Worm (Caenorhabditis elegans) whole organism, L4 larva: ENCODE results near the gene chil-12.

Experiments
- F10B5.3 ChIP-seq: sonication (generic microtip); optimal IDR thresholded peaks from 2 replicates; lab custom pipeline; 2016; ENCODE audit warnings: mild to moderate bottlenecking, missing genetic modification characterization, missing compliant biosample characterization
- F49E8.2 ChIP-seq: sonication (generic microtip); optimal IDR thresholded peaks from 2 replicates; lab custom pipeline; 2016; ENCODE audit warnings: missing compliant biosample characterization, mild to moderate bottlenecking, missing genetic modification characterization, borderline replicate concordance
- T20F7.1 ChIP-seq: fragments of 200-800 bp; sonication (Bioruptor generic); optimal IDR thresholded peaks from 2 replicates; lab custom pipeline; 2018; ENCODE audit warnings: mild to moderate bottlenecking, missing genetic modification characterization, missing compliant biosample characterization
- aha-1 ChIP-seq: fragments of 150-350 bp; peaks from one replicate; lab custom pipeline; 2014; ENCODE audit warnings: missing biosample characterization, missing genetic modification characterization
- ama-1 ChIP-seq: fragments of 150-350 bp; optimal IDR thresholded peaks from 2 replicates; lab custom pipeline; 2014; ENCODE audit warnings: inconsistent platforms, mixed read lengths
- daf-12 ChIP-seq: fragments of 150-350 bp; optimal IDR thresholded peaks from 2 replicates; lab custom pipeline; 2014; ENCODE audit warnings: missing biosample characterization, missing genetic modification reagents, missing genetic modification characterization
- daf-16 ChIP-seq, 3 experiments: sonication (generic microtip); optimal IDR thresholded peaks; 2 replicates each; lab custom pipeline; 2016 to 2017; ENCODE audit warnings: missing genetic modification characterization in 3 of 3, missing genetic modification reagents in 3 of 3, mild to moderate bottlenecking in 2 of 3, missing compliant biosample characterization in 2 of 3, missing biosample characterization in 1 of 3, moderate library complexity in 1 of 3
- dmd-6 ChIP-seq: fragments of 200-800 bp; sonication (Bioruptor generic); IDR thresholded peaks from 2 replicates; pipeline ENCODE4 v1.3.6; 2022; ENCODE audit warnings: missing genetic modification reagents, missing genetic modification characterization, missing compliant biosample characterization
- dve-1 ChIP-seq: sonication (generic microtip); optimal IDR thresholded peaks from 2 replicates; lab custom pipeline; 2017; ENCODE audit warnings: antibody characterized with exemption, mild to moderate bottlenecking, missing genetic modification characterization, missing compliant biosample characterization; ENCODE audit not compliant: insufficient read depth
- egl-27 ChIP-seq: sonication (generic microtip); optimal IDR thresholded peaks from 3 replicates; lab custom pipeline; 2017; ENCODE audit warnings: missing biosample characterization, missing genetic modification reagents, missing genetic modification characterization
- hif-1 ChIP-seq, 2 experiments: sonication (generic microtip); optimal IDR thresholded peaks; 2 replicates each; lab custom pipeline; 2016 to 2017; ENCODE audit warnings: missing compliant biosample characterization in 2 of 2, missing genetic modification characterization in 2 of 2, missing genetic modification reagents in 2 of 2, missing genotype in 2 of 2, mild to moderate bottlenecking in 1 of 2
- hlh-11 ChIP-seq: fragments of 200-800 bp; sonication (Bioruptor generic); optimal IDR thresholded peaks from 2 replicates; lab custom pipeline; 2018; ENCODE audit warnings: mild to moderate bottlenecking, missing genetic modification characterization, missing compliant biosample characterization
- hmg-1.1 ChIP-seq: fragments of 200-800 bp; sonication (Bioruptor generic); IDR thresholded peaks from 2 replicates; pipeline ENCODE4 v1.3.6; 2022; ENCODE audit warnings: missing genetic modification reagents, missing genetic modification characterization, missing compliant biosample characterization
- jun-1 ChIP-seq: fragments of 150-350 bp; optimal IDR thresholded peaks from 2 replicates; lab custom pipeline; 2014; ENCODE audit warnings: missing biosample characterization, missing genetic modification reagents, missing genetic modification characterization
- lin-1 ChIP-seq: fragments of 200-800 bp; sonication (Bioruptor generic); IDR thresholded peaks from 2 replicates; pipeline ENCODE4 v1.3.6; 2022; ENCODE audit warnings: missing genetic modification reagents, missing genetic modification characterization, missing compliant biosample characterization
- lin-13 ChIP-seq: fragments of 150-350 bp; optimal IDR thresholded peaks from 2 replicates; lab custom pipeline; 2014; ENCODE audit warnings: missing biosample characterization, missing genetic modification reagents, missing genetic modification characterization
- lin-15B ChIP-seq: fragments of 150-350 bp; sonication (generic microtip); optimal IDR thresholded peaks from 3 replicates; lab custom pipeline; 2014; ENCODE audit warnings: missing biosample characterization, missing genetic modification characterization
- lin-38 ChIP-seq: fragments of 200-800 bp; sonication (Bioruptor generic); IDR thresholded peaks from 2 replicates; pipeline ENCODE4 v1.3.6; 2022; ENCODE audit warnings: missing genetic modification reagents, missing genetic modification characterization, missing compliant biosample characterization
- lir-3 ChIP-seq: sonication (generic microtip); optimal IDR thresholded peaks from 2 replicates; lab custom pipeline; 2016; ENCODE audit warnings: mild to moderate bottlenecking, missing genetic modification characterization, missing compliant biosample characterization
- madf-5 ChIP-seq, 2 experiments: fragments of 200-800 bp; sonication (Bioruptor generic); IDR thresholded peaks; 2 replicates each; pipeline ENCODE4 v1.3.6; 2022; ENCODE audit warnings: missing compliant biosample characterization in 2 of 2, missing genetic modification characterization in 2 of 2
- mdl-1 ChIP-seq, 2 experiments: fragments of 150-350 bp in 1 of 2; sonication (generic microtip) in 1 of 2; optimal IDR thresholded peaks; 2 replicates each; lab custom pipeline; 2014 to 2017; ENCODE audit warnings: missing biosample characterization in 2 of 2, missing genetic modification characterization in 2 of 2
- mdt-29 ChIP-seq: fragments of 200-800 bp; sonication (Bioruptor generic); IDR thresholded peaks from 2 replicates; pipeline ENCODE4 v1.3.6; 2022; ENCODE audit warnings: missing genetic modification reagents, missing genetic modification characterization, missing compliant biosample characterization
- nhr-10 ChIP-seq: fragments of 150-350 bp; optimal IDR thresholded peaks from 2 replicates; lab custom pipeline; 2014; ENCODE audit warnings: missing biosample characterization, missing genetic modification characterization
- nhr-102 ChIP-seq: sonication (generic microtip); optimal IDR thresholded peaks from 2 replicates; lab custom pipeline; 2016; ENCODE audit warnings: mild to moderate bottlenecking, missing genetic modification characterization, moderate library complexity, missing compliant biosample characterization
- nhr-11 ChIP-seq: fragments of 150-350 bp; optimal IDR thresholded peaks from 2 replicates; lab custom pipeline; 2014; ENCODE audit warnings: missing biosample characterization, missing genetic modification characterization
- nhr-237 ChIP-seq: sonication (generic microtip); optimal IDR thresholded peaks from 2 replicates; lab custom pipeline; 2017; ENCODE audit warnings: missing biosample characterization, missing genetic modification characterization
- nhr-41 ChIP-seq: fragments of 200-800 bp; sonication (Bioruptor generic); IDR thresholded peaks from 2 replicates; pipeline ENCODE4 v1.3.6; 2022; ENCODE audit warnings: missing genetic modification reagents, missing genetic modification characterization, missing compliant biosample characterization
- nhr-76 ChIP-seq: fragments of 150-350 bp; optimal IDR thresholded peaks from 2 replicates; lab custom pipeline; 2014; ENCODE audit warnings: missing biosample characterization, missing genetic modification characterization
- pha-4 ChIP-seq, 2 experiments: fragments of 150-350 bp in 1 of 2; fragments of 200-800 bp in 1 of 2; sonication (Bioruptor generic) in 1 of 2; IDR thresholded peaks in 1 of 2; optimal IDR thresholded peaks in 1 of 2; 2 replicates each; pipeline versions ENCODE4 v1.3.6 to Lab custom; 2014 to 2022; ENCODE audit warnings: missing genetic modification characterization in 2 of 2, missing genetic modification reagents in 2 of 2, missing biosample characterization in 1 of 2, missing compliant biosample characterization in 1 of 2
- sdz-12 ChIP-seq: fragments of 200-800 bp; sonication (Bioruptor generic); optimal IDR thresholded peaks from 2 replicates; lab custom pipeline; 2018; ENCODE audit warnings: mild to moderate bottlenecking, missing genetic modification characterization, missing compliant biosample characterization
- tra-1 ChIP-seq: fragments of 200-800 bp; sonication (Bioruptor generic); IDR thresholded peaks from 2 replicates; pipeline ENCODE4 v1.3.6; 2022; ENCODE audit warnings: missing genetic modification reagents, missing genetic modification characterization, missing compliant biosample characterization
- unc-39 ChIP-seq: sonication (generic microtip); optimal IDR thresholded peaks from 2 replicates; lab custom pipeline; 2017; ENCODE audit warnings: missing biosample characterization, missing genetic modification characterization
- unc-62 ChIP-seq, 3 experiments: fragments of 150-350 bp in 1 of 3; sonication (generic microtip); optimal IDR thresholded peaks in 2 of 3; peaks in 1 of 3; 1 replicate in 1 of 3; 2 replicates in 2 of 3; lab custom pipeline; 2014 to 2017; ENCODE audit warnings: missing biosample characterization in 3 of 3, missing genetic modification characterization in 3 of 3, missing genetic modification reagents in 3 of 3, missing genotype in 1 of 3
- zag-1 ChIP-seq: fragments of 150-350 bp; optimal IDR thresholded peaks from 2 replicates; lab custom pipeline; 2014; ENCODE audit warnings: missing biosample characterization, missing genetic modification characterization
- zfp-2 ChIP-seq: sonication (generic microtip); optimal IDR thresholded peaks from 2 replicates; lab custom pipeline; 2016; ENCODE audit warnings: mild to moderate bottlenecking, missing genetic modification characterization, missing compliant biosample characterization
- ztf-11 ChIP-seq: fragments of 150-350 bp; optimal IDR thresholded peaks from 2 replicates; lab custom pipeline; 2014; ENCODE audit warnings: missing biosample characterization, missing genetic modification characterization

Gene chil-12

ce11 chrV:15276915-15277314 is 35.6 kb downstream of the chil-12 start, which contains the start of gene srw-17:
srw-17 (minus strand) TSS chrV:15277015.
- TF ChIP-seq nhr-10 = no peak
- TF ChIP-seq unc-39 = no peak
- TF ChIP-seq nhr-11 (tag; lab: Kevin White, UChicago) = peak; percentile 19
- TF ChIP-seq, all 104 proteins: peak for 1

- TF ChIP-seq nhr-41 (no peak), lir-3 (tag; lab: Kevin White, UChicago) (no peak), hmg-1.1 (no peak), daf-16 (GFP tag; optimal IDR thresholded peaks at IDR 0.05; lab: Kevin White, UChicago) (no peak), daf-16 (tag; optimal IDR thresholded peaks at IDR 0.05; lab: Kevin White, UChicago) (no peak), zfp-2 (tag; lab: Kevin White, UChicago) (no peak), ztf-11 (tag; lab: Kevin White, UChicago) (no peak)
Observed at ce11 chrV:15281279-15281949, 40.1 kb downstream of the chil-12 start, which contains the start of the genes srw-19 and srx-51. srw-19 (minus strand) TSS chrV:15281379. srx-51 (plus strand) TSS chrV:15281899.

ce11 chrV:15285984-15286383 is 44.6 kb downstream of the chil-12 start:
- TF ChIP-seq dmd-6 (GFP tag; lab: Robert Waterston, UW) = peak; percentile 96
- TF ChIP-seq jun-1 = no peak
- TF ChIP-seq, all 104 proteins: peak for 1

- no peak for TF ChIP-seq lin-38 (GFP tag; lab: Robert Waterston, UW)
- TF ChIP-seq T20F7.1 = no peak
- no peak for TF ChIP-seq F10B5.3 (tag; lab: Kevin White, UChicago)
- no peak for TF ChIP-seq lin-13 (GFP tag; lab: Kevin White, UChicago)
- no peak for TF ChIP-seq sdz-12 (GFP tag; lab: Kevin White, UChicago)
- no peak for TF ChIP-seq nhr-76 (tag; lab: Kevin White, UChicago)
- no peak for TF ChIP-seq ama-1 (lab: Kevin White, UChicago)
- no peak for TF ChIP-seq daf-12 (tag; lab: Kevin White, UChicago)
- TF ChIP-seq unc-62 (GFP tag; optimal IDR thresholded peaks at IDR 0.05 in 1 of 2; lab: Kevin White, UChicago) = no peak
- TF ChIP-seq unc-62 (tag; optimal IDR thresholded peaks at IDR 0.05; lab: Kevin White, UChicago) = no peak
- no peak for TF ChIP-seq mdl-1 (tag; optimal IDR thresholded peaks at IDR 0.05; lab: Kevin White, UChicago)
- TF ChIP-seq madf-5 (GFP tag; IDR thresholded peaks at IDR 0.05; lab: Robert Waterston, UW) = no peak
- no peak for TF ChIP-seq lin-15B (tag; lab: Kevin White, UChicago)
- no peak for TF ChIP-seq zag-1 (tag; lab: Kevin White, UChicago)
- TF ChIP-seq hlh-11 = no peak
- no peak for TF ChIP-seq nhr-102
- no peak for TF ChIP-seq F49E8.2
- TF ChIP-seq tra-1 (GFP tag; lab: Robert Waterston, UW) = no peak
- TF ChIP-seq pha-4 (GFP tag; IDR thresholded peaks at IDR 0.05; lab: Robert Waterston, UW) = no peak
- TF ChIP-seq pha-4 (tag; optimal IDR thresholded peaks at IDR 0.05; lab: Kevin White, UChicago) = no peak
- TF ChIP-seq lin-1 (GFP tag; lab: Robert Waterston, UW) = no peak
Observed at ce11 chrV:15287856-15288255, 46.5 kb downstream of the chil-12 start, which contains the start of gene cyp-34A1. cyp-34A1 (minus strand) TSS chrV:15287956.

ce11 chrV:15290995-15291394 is 49.6 kb downstream of the chil-12 start, which contains the start of gene cyp-34A2:
cyp-34A2 (minus strand) TSS chrV:15291095.
- TF ChIP-seq dve-1 (no peak), hif-1 (tag; optimal IDR thresholded peaks at IDR 0.05; lab: Kevin White, UChicago) (no peak), mdt-29 (GFP tag; lab: Robert Waterston, UW) (no peak), nhr-237 (tag; lab: Kevin White, UChicago) (no peak), egl-27 (tag; lab: Kevin White, UChicago) (no peak), ama-1 (lab: Kevin White, UChicago) (no peak), zfp-2 (tag; lab: Kevin White, UChicago) (no peak), aha-1 (tag; lab: Kevin White, UChicago) (no peak), daf-12 (tag; lab: Kevin White, UChicago) (no peak), zag-1 (tag; lab: Kevin White, UChicago) (no peak)
